Worm (Caenorhabditis elegans) whole organism, L1 larva: ENCODE measurements around the gene popl-1.
A peak's percentile ranks its signal among the peaks of the same experiment; 100 is the strongest.

ENCODE experiments used
- C04F5.9 ChIP-seq: sonication (generic microtip); optimal IDR thresholded peaks from 2 replicates; lab custom pipeline; 2016; ENCODE audit warnings: missing genetic modification characterization, missing compliant biosample characterization
- C34B4.2 ChIP-seq: sonication (generic microtip); optimal IDR thresholded peaks from 2 replicates; lab custom pipeline; 2017; ENCODE audit warnings: mild to moderate bottlenecking, missing genetic modification characterization, missing compliant biosample characterization
- F16B12.6 ChIP-seq: fragments of 150-350 bp; optimal IDR thresholded peaks from 2 replicates; lab custom pipeline; 2014; ENCODE audit warnings: missing biosample characterization, missing genetic modification characterization
- Y116A8C.19 ChIP-seq: sonication (generic microtip); optimal IDR thresholded peaks from 2 replicates; lab custom pipeline; 2016; ENCODE audit warnings: missing compliant biosample characterization, missing genetic modification characterization, borderline replicate concordance
- aha-1 ChIP-seq: fragments of 150-350 bp; optimal IDR thresholded peaks from 2 replicates; lab custom pipeline; 2014; ENCODE audit warnings: missing biosample characterization, missing genetic modification characterization
- aly-2 ChIP-seq: fragments of 150-350 bp; optimal IDR thresholded peaks from 2 replicates; lab custom pipeline; 2014; ENCODE audit warnings: missing biosample characterization, missing genetic modification characterization
- ceh-63 ChIP-seq: fragments of 200-800 bp; sonication (Bioruptor generic); optimal IDR thresholded peaks from 2 replicates; lab custom pipeline; 2018; ENCODE audit warnings: mild to moderate bottlenecking, missing genetic modification characterization, missing compliant biosample characterization
- ceh-8 ChIP-seq: fragments of 200-800 bp; sonication (Bioruptor generic); optimal IDR thresholded peaks from 2 replicates; lab custom pipeline; 2018; ENCODE audit warnings: mild to moderate bottlenecking, missing genetic modification characterization, moderate library complexity, missing compliant biosample characterization
- ceh-90 ChIP-seq: sonication (generic microtip); optimal IDR thresholded peaks from 2 replicates; lab custom pipeline; 2016; ENCODE audit warnings: missing genetic modification characterization, missing compliant biosample characterization
- dpl-1 ChIP-seq, 3 experiments: fragments of 150-350 bp in 2 of 3; sonication (generic microtip) in 1 of 3; optimal IDR thresholded peaks; 2 replicates each; lab custom pipeline; 2014 to 2017; ENCODE audit warnings: missing biosample characterization in 3 of 3, missing genetic modification characterization in 3 of 3, missing genetic modification reagents in 3 of 3
- dsc-1 ChIP-seq: sonication (generic microtip); optimal IDR thresholded peaks from 2 replicates; lab custom pipeline; 2016; ENCODE audit warnings: mild to moderate bottlenecking, missing genetic modification characterization, missing compliant biosample characterization
- efl-1 ChIP-seq, 4 experiments: fragments of 150-350 bp; optimal IDR thresholded peaks in 3 of 4; peaks in 1 of 4; 1 replicate in 1 of 4; 2 replicates in 3 of 4; lab custom pipeline; 2014; ENCODE audit warnings: missing biosample characterization in 2 of 4, missing genetic modification characterization in 2 of 4, missing genetic modification reagents in 2 of 4
- egl-27 ChIP-seq, 2 experiments: fragments of 150-350 bp in 1 of 2; sonication (generic microtip); optimal IDR thresholded peaks; 3 replicates each; lab custom pipeline; 2017 to 2018; ENCODE audit warnings: missing biosample characterization in 2 of 2, missing genetic modification characterization in 2 of 2, missing genetic modification reagents in 2 of 2
- elt-2 ChIP-seq: sonication (generic microtip); optimal IDR thresholded peaks from 2 replicates; lab custom pipeline; 2016; ENCODE audit warnings: missing genetic modification characterization, mild to moderate bottlenecking, inconsistent platforms, missing compliant biosample characterization, missing genetic modification reagents
- elt-3 ChIP-seq, 6 experiments: fragments of 150-350 bp in 1 of 6; sonication (generic microtip); optimal IDR thresholded peaks; 2 replicates each; lab custom pipeline; 2017 to 2018; ENCODE audit warnings: missing biosample characterization in 6 of 6, missing genetic modification characterization in 6 of 6, inconsistent platforms in 1 of 6
- ets-5 ChIP-seq: fragments of 200-800 bp; sonication (Bioruptor generic); IDR thresholded peaks from 2 replicates; pipeline ENCODE4 v1.3.6; 2022; ENCODE audit warnings: missing genetic modification characterization, missing compliant biosample characterization
- fkh-4 ChIP-seq: sonication (generic microtip); optimal IDR thresholded peaks from 2 replicates; lab custom pipeline; 2016; ENCODE audit warnings: missing compliant biosample characterization, missing genetic modification characterization, borderline replicate concordance
- fos-1 ChIP-seq: fragments of 150-350 bp; optimal IDR thresholded peaks from 2 replicates; lab custom pipeline; 2014; ENCODE audit warnings: missing biosample characterization, missing genetic modification characterization
- hlh-4 ChIP-seq: sonication (generic microtip); optimal IDR thresholded peaks from 2 replicates; lab custom pipeline; 2016; ENCODE audit warnings: mild to moderate bottlenecking, missing genetic modification characterization, missing compliant biosample characterization
- irx-1 ChIP-seq: sonication (generic microtip); optimal IDR thresholded peaks from 2 replicates; lab custom pipeline; 2016; ENCODE audit warnings: missing genetic modification characterization, missing compliant biosample characterization
- lin-15B ChIP-seq: fragments of 150-350 bp; sonication (generic microtip); optimal IDR thresholded peaks from 3 replicates; lab custom pipeline; 2014; ENCODE audit warnings: missing biosample characterization, missing genetic modification characterization
- lin-39 ChIP-seq: fragments of 150-350 bp; optimal IDR thresholded peaks from 2 replicates; lab custom pipeline; 2014; ENCODE audit warnings: missing biosample characterization, missing genetic modification reagents, missing genetic modification characterization
- lir-3 ChIP-seq: sonication (generic microtip); optimal IDR thresholded peaks from 2 replicates; lab custom pipeline; 2016; ENCODE audit warnings: mild to moderate bottlenecking, missing genetic modification characterization, moderate library complexity, missing compliant biosample characterization; ENCODE audit not compliant: poor library complexity
- lsy-2 ChIP-seq, 2 experiments: fragments of 150-350 bp; optimal IDR thresholded peaks; 2 replicates each; lab custom pipeline; 2014; ENCODE audit warnings: missing biosample characterization in 2 of 2, missing genetic modification characterization in 2 of 2
- mab-9 ChIP-seq: fragments of 200-800 bp; sonication (Bioruptor generic); IDR thresholded peaks from 2 replicates; pipeline ENCODE4 v1.3.6; 2022; ENCODE audit warnings: missing genetic modification reagents, missing genetic modification characterization, missing compliant biosample characterization
- mep-1 ChIP-seq: fragments of 150-350 bp; optimal IDR thresholded peaks from 2 replicates; lab custom pipeline; 2014; ENCODE audit warnings: missing biosample characterization, missing genetic modification characterization
- nhr-12 ChIP-seq: sonication (generic microtip); optimal IDR thresholded peaks from 2 replicates; lab custom pipeline; 2017; ENCODE audit warnings: missing biosample characterization, missing genetic modification characterization
- nhr-237 ChIP-seq: fragments of 150-350 bp; optimal IDR thresholded peaks from 2 replicates; lab custom pipeline; 2014; ENCODE audit warnings: missing biosample characterization, missing genetic modification characterization
- nhr-71 ChIP-seq: sonication (generic microtip); optimal IDR thresholded peaks from 2 replicates; lab custom pipeline; 2016; ENCODE audit warnings: mild to moderate bottlenecking, missing genetic modification characterization, moderate library complexity, missing compliant biosample characterization
- nhr-84 ChIP-seq: sonication (generic microtip); optimal IDR thresholded peaks from 2 replicates; lab custom pipeline; 2017; ENCODE audit warnings: missing biosample characterization, missing genetic modification characterization
- nhr-90 ChIP-seq: sonication (generic microtip); optimal IDR thresholded peaks from 2 replicates; lab custom pipeline; 2016; ENCODE audit warnings: mild to moderate bottlenecking, missing genetic modification characterization, missing compliant biosample characterization; ENCODE audit not compliant: poor library complexity
- pax-3 ChIP-seq: fragments of 200-800 bp; sonication (Bioruptor generic); optimal IDR thresholded peaks from 2 replicates; lab custom pipeline; 2018; ENCODE audit warnings: mild to moderate bottlenecking, missing genetic modification characterization, moderate library complexity, missing compliant biosample characterization
- pqm-1 ChIP-seq: sonication (generic microtip); optimal IDR thresholded peaks from 3 replicates; lab custom pipeline; 2017; ENCODE audit warnings: missing biosample characterization, missing genetic modification characterization
- skn-1 ChIP-seq: fragments of 150-350 bp; optimal IDR thresholded peaks from 2 replicates; lab custom pipeline; 2014; ENCODE audit warnings: missing biosample characterization, missing genetic modification characterization
- snpc-4 ChIP-seq: fragments of 150-350 bp; optimal IDR thresholded peaks from 2 replicates; lab custom pipeline; 2014; ENCODE audit warnings: missing biosample characterization, missing genetic modification characterization
- sox-4 ChIP-seq: sonication (generic microtip); optimal IDR thresholded peaks from 2 replicates; lab custom pipeline; 2016; ENCODE audit warnings: missing genetic modification characterization, missing compliant biosample characterization
- sptf-1 ChIP-seq: fragments of 150-350 bp; optimal IDR thresholded peaks from 2 replicates; lab custom pipeline; 2014; ENCODE audit warnings: missing biosample characterization, missing genetic modification characterization
- sup-37 ChIP-seq: fragments of 200-800 bp; sonication (Bioruptor generic); optimal IDR thresholded peaks from 2 replicates; lab custom pipeline; 2018; ENCODE audit warnings: mild to moderate bottlenecking, missing genetic modification characterization, missing compliant biosample characterization
- swsn-7 ChIP-seq: sonication (generic microtip); optimal IDR thresholded peaks from 2 replicates; lab custom pipeline; 2016; ENCODE audit warnings: missing genetic modification characterization, missing compliant biosample characterization
- tbx-2 ChIP-seq: sonication (generic microtip); optimal IDR thresholded peaks from 2 replicates; lab custom pipeline; 2016; ENCODE audit warnings: missing genetic modification characterization, missing compliant biosample characterization
- unc-130 ChIP-seq: fragments of 150-350 bp; optimal IDR thresholded peaks from 2 replicates; lab custom pipeline; 2017; ENCODE audit warnings: missing biosample characterization, missing genetic modification characterization, inconsistent platforms
- unc-86 ChIP-seq: sonication (generic microtip); optimal IDR thresholded peaks from 2 replicates; lab custom pipeline; 2016; ENCODE audit warnings: missing genetic modification characterization, missing compliant biosample characterization
- vab-15 ChIP-seq: sonication (generic microtip); optimal IDR thresholded peaks from 2 replicates; lab custom pipeline; 2017; ENCODE audit warnings: missing genotype, mild to moderate bottlenecking, missing genetic modification characterization, missing compliant biosample characterization
- zag-1 ChIP-seq: fragments of 150-350 bp; optimal IDR thresholded peaks from 2 replicates; lab custom pipeline; 2014; ENCODE audit warnings: missing biosample characterization, missing genetic modification characterization
- zip-4 ChIP-seq: fragments of 200-800 bp; sonication (Bioruptor generic); optimal IDR thresholded peaks from 2 replicates; lab custom pipeline; 2018; ENCODE audit warnings: mild to moderate bottlenecking, missing genetic modification characterization, moderate library complexity, missing compliant biosample characterization

popl-1 gene

DNA sequence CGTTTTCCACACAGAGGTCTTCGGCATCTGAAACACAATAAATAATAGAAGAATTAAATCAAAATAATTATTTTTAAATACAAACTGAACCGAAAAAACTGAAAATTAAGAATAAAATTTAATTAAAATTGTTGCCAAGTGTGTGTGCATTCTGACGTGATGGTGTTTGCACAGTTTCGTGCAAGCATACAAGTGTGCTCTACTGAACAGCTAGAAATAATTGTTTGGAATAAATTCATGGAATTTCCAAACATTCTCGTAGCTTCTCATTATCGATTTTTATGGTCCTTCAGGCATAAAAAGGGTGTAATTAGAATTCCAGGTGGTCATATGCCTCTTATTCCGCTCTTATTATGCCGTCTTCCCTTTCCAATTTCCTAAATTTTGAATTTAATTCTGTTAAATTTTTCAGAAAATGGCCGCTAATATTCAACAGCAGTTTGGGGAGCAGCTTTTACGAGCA lies 1.1 kb upstream of the popl-1 start, which contains the start of the genes mrps-17 and txdc-9 (continued):
- TF ChIP-seq elt-2 (tag; lab: Kevin White, UChicago) (peak; percentile 2), ceh-90 (tag; lab: Kevin White, UChicago) (no peak), Y116A8C.19 (tag; lab: Kevin White, UChicago) (no peak), fos-1 (tag; lab: Kevin White, UChicago) (no peak), efl-1 (optimal IDR thresholded peaks at IDR 0.05; lab: Kevin White, UChicago) (peak; percentile 80 to 81), efl-1 (GFP tag; optimal IDR thresholded peaks at IDR 0.05 in 1 of 2; lab: Kevin White, UChicago) (peak; percentile 80 to 96), egl-27 (tag; optimal IDR thresholded peaks at IDR 0.05; lab: Kevin White, UChicago) (no peak), F16B12.6 (tag; lab: Kevin White, UChicago) (peak; percentile 98), dsc-1 (no peak), zip-4 (no peak), vab-15 (tag; lab: Kevin White, UChicago) (peak; percentile 86), aly-2 (tag; lab: Kevin White, UChicago) (peak; percentile 71), ceh-8 (GFP tag; lab: Kevin White, UChicago) (peak; percentile 57), ceh-63 (no peak), zag-1 (no peak), skn-1 (tag; lab: Kevin White, UChicago) (peak; percentile 73), lin-39 (no peak), snpc-4 (tag; lab: Kevin White, UChicago) (no peak), lin-15B (tag; lab: Kevin White, UChicago) (peak; percentile 82), mab-9 (no peak), ets-5 (no peak), nhr-71 (tag; lab: Kevin White, UChicago) (peak; percentile 86), hlh-4 (no peak), nhr-237 (tag; lab: Kevin White, UChicago) (peak; percentile 20), lir-3 (peak; percentile 61), nhr-84 (tag; lab: Kevin White, UChicago) (no peak), swsn-7 (tag; lab: Kevin White, UChicago) (peak; percentile 77), pqm-1 (tag; lab: Kevin White, UChicago) (no peak), dpl-1 (GFP tag; optimal IDR thresholded peaks at IDR 0.05; lab: Kevin White, UChicago) (peak; percentile 70 to 84 (median 78)), mep-1 (peak; percentile 97), aha-1 (tag; lab: Kevin White, UChicago) (no peak), sptf-1 (no peak), nhr-90 (peak; percentile 61), pax-3 (tag; lab: Kevin White, UChicago) (no peak), unc-130 (peak; percentile 97), unc-86 (tag; lab: Kevin White, UChicago) (peak; percentile 78), tbx-2 (tag; lab: Kevin White, UChicago) (peak; percentile 70), nhr-12 (tag; lab: Kevin White, UChicago) (no peak), lsy-2 (tag; optimal IDR thresholded peaks at IDR 0.05; lab: Kevin White, UChicago) (peak; percentile 87 to 93), C34B4.2 (tag; lab: Kevin White, UChicago) (no peak), fkh-4 (tag; lab: Kevin White, UChicago) (no peak), C04F5.9 (tag; lab: Kevin White, UChicago) (peak; percentile 40), elt-3 (tag; optimal IDR thresholded peaks at IDR 0.05; lab: Kevin White, UChicago) (peak in 2 of 6 experiments; percentile 45 to 76), irx-1 (tag; lab: Kevin White, UChicago) (no peak), sup-37 (no peak), sox-4 (no peak)
